Worm (Caenorhabditis elegans): Measurements from ENCODE around the gene mec-1.

Gene mec-1

ce11 chrV:6956237-6956636 is at the start of gene mec-1:
TSS of gene mec-1 (plus strand) at chrV:6956537.
- TF ChIP-seq him-1 (tag; optimal IDR thresholded peaks at IDR 0.05), result no peak
- TF ChIP-seq rec-8 (tag; optimal IDR thresholded peaks at IDR 0.05), result no peak
- no peak for TF ChIP-seq madf-3 (GFP tag; IDR thresholded peaks at IDR 0.05)
- TF ChIP-seq fkh-3 (tag; optimal IDR thresholded peaks at IDR 0.05), result no peak
- no peak for TF ChIP-seq lin-35 (GFP tag; optimal IDR thresholded peaks at IDR 0.05)
- no peak for TF ChIP-seq zim-3 (tag; optimal IDR thresholded peaks at IDR 0.05)
- no peak for TF ChIP-seq akir-1 (GFP tag; optimal IDR thresholded peaks at IDR 0.05)
- no peak for TF ChIP-seq cebp-1 (GFP tag; IDR thresholded peaks at IDR 0.05)
- TF ChIP-seq cebp-1 (tag; optimal IDR thresholded peaks at IDR 0.05), result no peak
- TF ChIP-seq let-526 (GFP tag; IDR thresholded peaks at IDR 0.05), result no peak
- TF ChIP-seq F49E8.2 (tag; optimal IDR thresholded peaks at IDR 0.05; ENCODE audit: insufficient read depth), result no peak
- no peak for TF ChIP-seq chd-7 (tag; optimal IDR thresholded peaks at IDR 0.05)
- TF ChIP-seq F55B11.4 (tag; optimal IDR thresholded peaks at IDR 0.05; ENCODE audit: borderline replicate concordance, insufficient read depth), result no peak
- TF ChIP-seq madf-6 (GFP tag; IDR thresholded peaks at IDR 0.05), result no peak
- TF ChIP-seq T26A5.8 (tag; optimal IDR thresholded peaks at IDR 0.05), result no peak
- TF ChIP-seq ceh-27 (GFP tag; optimal IDR thresholded peaks at IDR 0.05), result no peak

ce11 chrV:6917280-6917679 is 39.1 kb upstream of the mec-1 start:
- no peak for TF ChIP-seq ztf-18 (tag; optimal IDR thresholded peaks at IDR 0.05)
- peak; percentile 0 for TF ChIP-seq attf-5 (GFP tag; optimal IDR thresholded peaks at IDR 0.05)
- no peak for TF ChIP-seq hrde-1 (tag; optimal IDR thresholded peaks at IDR 0.05; ENCODE audit: borderline replicate concordance)
- TF ChIP-seq cebp-2 (GFP tag; IDR thresholded peaks at IDR 0.05), result 0 out of 2 replicates have a peak, but pooled peaks have one; percentile 52
- TF ChIP-seq tbp1 (GFP tag; optimal IDR thresholded peaks at IDR 0.05), result peak; percentile 84
- peak; percentile 70; the same call in 1 of the 2 replicates for TF ChIP-seq lin-26 (GFP tag; IDR thresholded peaks at IDR 0.05)
- TF ChIP-seq somi-1 (GFP tag; optimal IDR thresholded peaks at IDR 0.05), result no peak
- TF ChIP-seq sea-2 (GFP tag; IDR thresholded peaks at IDR 0.05), result no peak
- TF ChIP-seq ztf-25 (GFP tag; IDR thresholded peaks at IDR 0.05), result no peak
- TF ChIP-seq ceh-91 (GFP tag; IDR thresholded peaks at IDR 0.05), result no peak
- no peak for TF ChIP-seq lsl-1 (GFP tag; optimal IDR thresholded peaks at IDR 0.05)
- no peak for TF ChIP-seq unc-130 (GFP tag; optimal IDR thresholded peaks at IDR 0.05)
- TF ChIP-seq ztf-26 (tag; optimal IDR thresholded peaks at IDR 0.05), result no peak
- TF ChIP-seq lir-1 (GFP tag; conservative IDR thresholded peaks at IDR 0.05), result no peak
- TF ChIP-seq mxl-1 (tag; optimal IDR thresholded peaks at IDR 0.05), result no peak
- 0 out of 2 replicates have a peak, but pooled peaks have one; percentile 24 for TF ChIP-seq egl-44 (GFP tag; IDR thresholded peaks at IDR 0.05)
- TF ChIP-seq dox-1 (GFP tag; IDR thresholded peaks at IDR 0.05), result peak; percentile 52; the same call in 1 of the 2 replicates
- no peak for TF ChIP-seq nhr-90 (tag; optimal IDR thresholded peaks at IDR 0.05)
- peak; percentile 66 for TF ChIP-seq B0261.1 (tag; optimal IDR thresholded peaks at IDR 0.05)
- no peak for TF ChIP-seq hmg-20 (GFP tag; IDR thresholded peaks at IDR 0.05)
- TF ChIP-seq madf-3 (GFP tag; IDR thresholded peaks at IDR 0.05), result no peak
- no peak for TF ChIP-seq lin-40 (tag; optimal IDR thresholded peaks at IDR 0.05)
- no peak for TF ChIP-seq madf-8 (GFP tag; conservative IDR thresholded peaks at IDR 0.05)
- no peak for TF ChIP-seq mel-28 (tag; optimal IDR thresholded peaks at IDR 0.05; ENCODE audit: borderline replicate concordance)
- 0 out of 2 replicates have a peak, but pooled peaks have one; percentile 21 for TF ChIP-seq madf-6 (GFP tag; IDR thresholded peaks at IDR 0.05)
- TF ChIP-seq F49E8.2 (tag; optimal IDR thresholded peaks at IDR 0.05; ENCODE audit: insufficient read depth), result no peak
- TF ChIP-seq egl-18 (GFP tag; IDR thresholded peaks at IDR 0.05), result no peak
- no peak for TF ChIP-seq ekl-4 (GFP tag; IDR thresholded peaks at IDR 0.05)
- TF ChIP-seq lin-35 (GFP tag; optimal IDR thresholded peaks at IDR 0.05), result no peak
- TF ChIP-seq hmg-1.2 (GFP tag; IDR thresholded peaks at IDR 0.05), result no peak
- no peak for TF ChIP-seq B0019.2 (GFP tag; conservative IDR thresholded peaks at IDR 0.05)
- peak; percentile 44 for TF ChIP-seq rpc-1 (optimal IDR thresholded peaks at IDR 0.05)
- peak; percentile 70 for TF ChIP-seq rpc-1 (tag; optimal IDR thresholded peaks at IDR 0.05)
- TF ChIP-seq D2030.7 (GFP tag; IDR thresholded peaks at IDR 0.05), result no peak

Data from whole organism, young adult.